Fruit fly (Drosophila melanogaster): ENCODE data around the gene Osi14.

The Osi14 gene

dm6 chr3R:6306584-6306983, 7.7 kb downstream of the Osi14 start, which contains the start of gene CG46026:
Gene CG46026, plus strand, starts transcription at chr3R:6306884.
- TF ChIP-seq fd59A (GFP tag; optimal IDR thresholded peaks at IDR 0.05): no peak
- TF ChIP-seq pdm3 (GFP tag; optimal IDR thresholded peaks at IDR 0.05): no peak
- TF ChIP-seq dac (GFP tag; optimal IDR thresholded peaks at IDR 0.05): no peak
- no peak for TF ChIP-seq Hr38 (GFP tag; optimal IDR thresholded peaks at IDR 0.05)
- no peak for TF ChIP-seq CG9139 (GFP tag; optimal IDR thresholded peaks at IDR 0.05)
- TF ChIP-seq CG8632 (GFP tag; optimal IDR thresholded peaks at IDR 0.05): no peak
- TF ChIP-seq CG32006 (GFP tag; optimal IDR thresholded peaks at IDR 0.05): no peak
- TF ChIP-seq fd85E (GFP tag; optimal IDR thresholded peaks at IDR 0.05): no peak
- TF ChIP-seq lz (GFP tag; optimal IDR thresholded peaks at IDR 0.05): no peak
- no peak for TF ChIP-seq OdsH (GFP tag; optimal IDR thresholded peaks at IDR 0.05)
- TF ChIP-seq Eip75B (GFP tag; optimal IDR thresholded peaks at IDR 0.05): no peak
- no peak for TF ChIP-seq Smox (GFP tag; optimal IDR thresholded peaks at IDR 0.05)
- TF ChIP-seq dsx (GFP tag; optimal IDR thresholded peaks at IDR 0.05; ENCODE audit: poor library complexity, severe bottlenecking): no peak

- TF ChIP-seq Sox15 (GFP tag; optimal IDR thresholded peaks at IDR 0.05) (no peak), CG7368 (GFP tag; optimal IDR thresholded peaks at IDR 0.05) (no peak), CG11762 (GFP tag; optimal IDR thresholded peaks at IDR 0.05; ENCODE audit: insufficient read depth) (no peak), Hr39 (GFP tag; optimal IDR thresholded peaks at IDR 0.05) (no peak), Ets21C (GFP tag; optimal IDR thresholded peaks at IDR 0.05) (no peak), CG10669 (GFP tag; optimal IDR thresholded peaks at IDR 0.05) (no peak), dac (GFP tag; optimal IDR thresholded peaks at IDR 0.05) (no peak), Blimp-1 (GFP tag; optimal IDR thresholded peaks at IDR 0.05) (no peak), Eip78C (GFP tag) (no peak), CG1621 (tag; optimal IDR thresholded peaks at IDR 0.05) (no peak), CG10631 (GFP tag; optimal IDR thresholded peaks at IDR 0.05) (no peak), CG34406 (GFP tag; optimal IDR thresholded peaks at IDR 0.05) (no peak), CG8632 (GFP tag; optimal IDR thresholded peaks at IDR 0.05) (no peak), achi (GFP tag; optimal IDR thresholded peaks at IDR 0.05) (no peak), vri (GFP tag; optimal IDR thresholded peaks at IDR 0.05) (no peak), fd85E (GFP tag; optimal IDR thresholded peaks at IDR 0.05) (no peak), net (GFP tag; optimal IDR thresholded peaks at IDR 0.05) (no peak)
Observed at dm6 chr3R:6309676-6310075, 10.7 kb downstream of the Osi14 start, which contains the start of gene CG31560. Gene CG31560, plus strand, starts transcription at chr3R:6309976.

- TF ChIP-seq Eip75B (GFP tag; optimal IDR thresholded peaks at IDR 0.05) (peak; percentile 52), Eip93F (GFP tag; optimal IDR thresholded peaks at IDR 0.05) (no peak), Blimp-1 (GFP tag; optimal IDR thresholded peaks at IDR 0.05) (peak; percentile 89)
Observed at dm6 chr3R:6311641-6312259, 12.8 kb downstream of the Osi14 start, which contains the start of gene Osi17. Gene Osi17, plus strand, starts transcription at chr3R:6311772.

- no peak for TF ChIP-seq CG11902 (GFP tag; optimal IDR thresholded peaks at IDR 0.05)
- no peak for TF ChIP-seq Hr38 (GFP tag; optimal IDR thresholded peaks at IDR 0.05)
- TF ChIP-seq Eip75B (GFP tag; optimal IDR thresholded peaks at IDR 0.05): no peak
- TF ChIP-seq Lpt (GFP tag; optimal IDR thresholded peaks at IDR 0.05): no peak
- no peak for TF ChIP-seq CG3032 (tag; optimal IDR thresholded peaks at IDR 0.05)
- no peak for TF ChIP-seq Hr39 (GFP tag; optimal IDR thresholded peaks at IDR 0.05)
- no peak for TF ChIP-seq achi (GFP tag; optimal IDR thresholded peaks at IDR 0.05)
- TF ChIP-seq CG16779 (tag; optimal IDR thresholded peaks at IDR 0.05): no peak
- TF ChIP-seq fd59A (GFP tag; optimal IDR thresholded peaks at IDR 0.05): no peak
- peak; percentile 55 for TF ChIP-seq Eip78C (GFP tag)
- TF ChIP-seq Hr4 (GFP tag; optimal IDR thresholded peaks at IDR 0.05): no peak
- TF ChIP-seq cyc (GFP tag; optimal IDR thresholded peaks at IDR 0.05): no peak
- peak; percentile 38; the same call in 1 of the 3 replicates for TF ChIP-seq eg (GFP tag; IDR thresholded peaks at IDR 0.05)
- peak in 1 of 2 experiments; percentile 66 for TF ChIP-seq ss (GFP tag; optimal IDR thresholded peaks at IDR 0.05)
- TF ChIP-seq Eip93F (GFP tag; optimal IDR thresholded peaks at IDR 0.05): no peak
- no peak for TF ChIP-seq CG11294 (GFP tag; IDR thresholded peaks at IDR 0.05)
- no peak for TF ChIP-seq Ets96B (tag; optimal IDR thresholded peaks at IDR 0.05)
- no peak for TF ChIP-seq Sox15 (GFP tag; optimal IDR thresholded peaks at IDR 0.05)
- TF ChIP-seq lz (GFP tag; optimal IDR thresholded peaks at IDR 0.05): no peak
- no peak for TF ChIP-seq CG6163 (GFP tag; IDR thresholded peaks at IDR 0.05)
- no peak for TF ChIP-seq dac (GFP tag; optimal IDR thresholded peaks at IDR 0.05)
- 0 out of 3 replicates have a peak, but pooled peaks have one; percentile 21 for TF ChIP-seq CG8119 (GFP tag; IDR thresholded peaks at IDR 0.05)
- TF ChIP-seq esn (GFP tag; optimal IDR thresholded peaks at IDR 0.05): no peak
Observed at dm6 chr3R:6315078-6315477, 16.1 kb downstream of the Osi14 start.

Data from whole organism, prepupa.